Fruit fly (Drosophila melanogaster): Measurements from ENCODE around the gene CG16812.

dm6 chr2L:13251167-13251566 lies 28.8 kb downstream of the CG16812 start:
- TF ChIP-seq CTCF (optimal IDR thresholded peaks at IDR 0.05) = no peak
- no peak for TF ChIP-seq CG8478 (optimal IDR thresholded peaks at IDR 0.05)
